Worm (Caenorhabditis elegans) whole organism, young adult: ENCODE data around the gene K11H12.8.

Source experiments
- B0019.2 ChIP-seq: fragments of 200-800 bp; sonication (Bioruptor generic); conservative IDR thresholded peaks from 2 replicates; pipeline ENCODE4 v1.3.6; 2022; ENCODE audit warnings: missing genetic modification reagents, missing genetic modification characterization, missing compliant biosample characterization
- Y67H2A.10 ChIP-seq: fragments of 200-800 bp; sonication (Bioruptor generic); conservative IDR thresholded peaks from 2 replicates; pipeline ENCODE4 v1.3.6; 2022; ENCODE audit warnings: missing genetic modification reagents, missing genetic modification characterization, missing compliant biosample characterization
- ZK185.1 ChIP-seq: sonication (generic microtip); optimal IDR thresholded peaks from 2 replicates; lab custom pipeline; 2016; ENCODE audit warnings: mild to moderate bottlenecking, missing genetic modification characterization, missing compliant biosample characterization; ENCODE audit not compliant: poor library complexity, severe bottlenecking
- attf-6 ChIP-seq: fragments of 200-800 bp; sonication (Bioruptor generic); IDR thresholded peaks from 2 replicates; pipeline ENCODE4 v1.3.6; 2022; ENCODE audit warnings: missing genetic modification reagents, missing genetic modification characterization, missing compliant biosample characterization
- nhr-80 ChIP-seq: sonication (generic microtip); optimal IDR thresholded peaks from 2 replicates; lab custom pipeline; 2016; ENCODE audit warnings: missing genetic modification characterization, missing compliant biosample characterization
- sea-2 ChIP-seq: fragments of 200-800 bp; sonication (Bioruptor generic); IDR thresholded peaks from 2 replicates; pipeline ENCODE4 v1.3.6; 2022; ENCODE audit warnings: missing genetic modification characterization, missing compliant biosample characterization
- snpc-1.3 ChIP-seq: sonication (generic microtip); optimal IDR thresholded peaks from 2 replicates; lab custom pipeline; 2017; ENCODE audit warnings: missing genetic modification characterization, mild to moderate bottlenecking, missing compliant biosample characterization, antibody characterized with exemption, moderate library complexity, missing genotype, missing genetic modification reagents; ENCODE audit not compliant: insufficient read depth
- ztf-22 ChIP-seq: fragments of 200-800 bp; sonication (Bioruptor generic); optimal IDR thresholded peaks from 2 replicates; lab custom pipeline; 2018; ENCODE audit warnings: mild to moderate bottlenecking, missing genetic modification characterization, moderate library complexity, missing compliant biosample characterization

DNA sequence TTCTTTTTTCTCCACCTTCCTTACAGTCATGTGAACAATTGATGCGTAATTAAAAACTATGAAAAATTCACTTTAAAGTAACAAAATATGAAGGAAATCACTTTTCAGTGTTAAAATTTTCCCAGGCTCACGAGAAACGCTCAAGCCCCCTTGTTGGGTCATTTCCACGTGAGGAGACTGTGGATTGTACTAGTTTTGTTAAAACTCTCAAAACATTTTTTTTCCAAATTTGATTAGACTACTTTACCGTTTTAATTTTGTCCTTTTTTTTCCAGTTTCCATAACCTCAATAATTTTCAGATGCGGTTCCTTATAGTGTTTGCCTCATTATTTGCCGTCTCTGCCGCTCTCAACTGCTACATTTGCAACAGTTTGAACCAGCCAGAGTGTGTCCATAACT is 10.0 kb downstream of the K11H12.8 start, which contains the start of gene K11H12.7:
- no peak for TF ChIP-seq ZK185.1
- TF ChIP-seq snpc-1.3, result no peak
- TF ChIP-seq ztf-22 (GFP tag; lab: Kevin White, UChicago), result no peak
- TF ChIP-seq nhr-80 (tag; lab: Kevin White, UChicago), result no peak
- no peak for TF ChIP-seq attf-6 (GFP tag; lab: Robert Waterston, UW)
- TF ChIP-seq Y67H2A.10, result no peak
- no peak for TF ChIP-seq sea-2 (GFP tag; lab: Robert Waterston, UW)
- TF ChIP-seq B0019.2 (GFP tag; lab: Robert Waterston, UW), result no peak
